Fruit fly (Drosophila melanogaster): ENCODE results near the gene CG32708.

Gene CG32708

DNA sequence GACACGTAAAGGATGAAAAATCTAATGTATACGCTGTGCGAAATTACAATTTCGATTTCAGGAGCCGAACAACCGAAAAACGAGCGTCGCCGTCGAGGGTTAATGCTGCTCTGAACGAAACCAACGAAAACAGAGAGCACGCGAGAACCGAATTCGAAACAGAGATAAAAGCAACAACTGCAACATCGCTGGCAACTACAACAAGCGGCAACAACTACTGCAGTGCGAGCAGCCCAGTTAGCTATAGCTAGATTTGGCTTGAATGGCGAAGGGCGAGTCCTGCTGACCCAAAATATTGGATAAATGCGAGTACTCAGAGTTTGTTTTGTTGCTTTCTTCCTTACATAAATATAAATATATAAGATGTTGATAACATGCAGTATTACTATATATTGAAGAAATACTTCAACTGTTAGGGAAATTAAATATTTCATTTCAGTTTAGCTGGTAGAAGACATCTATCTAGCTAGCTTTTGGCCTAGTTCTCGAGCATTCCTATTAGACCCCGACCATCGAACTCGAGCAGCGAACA is 49.3 kb downstream of the CG32708 start, which contains the start of gene fend (continued):
- no peak for TF ChIP-seq CG31627 (GFP tag; optimal IDR thresholded peaks at IDR 0.05)
- TF ChIP-seq salr (GFP tag; optimal IDR thresholded peaks at IDR 0.05) = peak in 1 of 2 experiments; percentile 11
- peak; percentile 31 for TF ChIP-seq esn (GFP tag; optimal IDR thresholded peaks at IDR 0.05)
- peak; percentile 2 for TF ChIP-seq CG4318 (GFP tag; optimal IDR thresholded peaks at IDR 0.05)
- TF ChIP-seq spab (GFP tag; optimal IDR thresholded peaks at IDR 0.05) = no peak
- TF ChIP-seq dac (GFP tag; optimal IDR thresholded peaks at IDR 0.05) = peak; percentile 22
- TF ChIP-seq ss (GFP tag; optimal IDR thresholded peaks at IDR 0.05) = peak; percentile 26 to 57

Data from whole organism, prepupa.